Worm (Caenorhabditis elegans) whole organism, L1 larva: ENCODE results near the gene let-413.

Experiments
- C16A3.4 ChIP-seq: fragments of 150-350 bp; optimal IDR thresholded peaks from 2 replicates; lab custom pipeline; 2014; ENCODE audit warnings: missing biosample characterization, missing genetic modification characterization
- F16B12.6 ChIP-seq: fragments of 150-350 bp; optimal IDR thresholded peaks from 2 replicates; lab custom pipeline; 2014; ENCODE audit warnings: missing biosample characterization, missing genetic modification characterization
- Y116A8C.19 ChIP-seq: sonication (generic microtip); optimal IDR thresholded peaks from 2 replicates; lab custom pipeline; 2016; ENCODE audit warnings: missing compliant biosample characterization, missing genetic modification characterization, borderline replicate concordance
- alr-1 ChIP-seq: fragments of 200-800 bp; sonication (Bioruptor generic); optimal IDR thresholded peaks from 2 replicates; lab custom pipeline; 2018; ENCODE audit warnings: borderline replicate concordance, mild to moderate bottlenecking, missing genetic modification characterization, missing compliant biosample characterization
- ceh-82 ChIP-seq, 3 experiments: fragments of 150-350 bp in 1 of 3; sonication (generic microtip) in 2 of 3; optimal IDR thresholded peaks; 2 replicates each; lab custom pipeline; 2014 to 2017; ENCODE audit warnings: missing biosample characterization in 3 of 3, missing genetic modification characterization in 3 of 3
- ceh-88 ChIP-seq: fragments of 200-800 bp; sonication (Bioruptor generic); IDR thresholded peaks from 2 replicates; pipeline ENCODE4 v1.3.6; 2022; ENCODE audit warnings: missing genetic modification characterization, missing compliant biosample characterization
- ces-1 ChIP-seq: fragments of 150-350 bp; optimal IDR thresholded peaks from 2 replicates; lab custom pipeline; 2014; ENCODE audit warnings: missing biosample characterization, missing genetic modification reagents, missing genetic modification characterization
- dpl-1 ChIP-seq, 3 experiments: fragments of 150-350 bp in 2 of 3; sonication (generic microtip) in 1 of 3; optimal IDR thresholded peaks; 2 replicates each; lab custom pipeline; 2014 to 2017; ENCODE audit warnings: missing biosample characterization in 3 of 3, missing genetic modification characterization in 3 of 3, missing genetic modification reagents in 3 of 3
- dsc-1 ChIP-seq: sonication (generic microtip); optimal IDR thresholded peaks from 2 replicates; lab custom pipeline; 2016; ENCODE audit warnings: mild to moderate bottlenecking, missing genetic modification characterization, missing compliant biosample characterization
- efl-1 ChIP-seq, 4 experiments: fragments of 150-350 bp; optimal IDR thresholded peaks in 3 of 4; peaks in 1 of 4; 1 replicate in 1 of 4; 2 replicates in 3 of 4; lab custom pipeline; 2014; ENCODE audit warnings: missing biosample characterization in 2 of 4, missing genetic modification characterization in 2 of 4, missing genetic modification reagents in 2 of 4
- efl-3 ChIP-seq: fragments of 200-800 bp; sonication (Bioruptor generic); optimal IDR thresholded peaks from 2 replicates; lab custom pipeline; 2018; ENCODE audit warnings: mild to moderate bottlenecking, missing genetic modification characterization, missing compliant biosample characterization
- egl-13 ChIP-seq: sonication (generic microtip); optimal IDR thresholded peaks from 2 replicates; lab custom pipeline; 2016; ENCODE audit warnings: missing genotype, missing genetic modification reagents, missing genetic modification characterization, missing compliant biosample characterization
- egl-27 ChIP-seq, 2 experiments: fragments of 150-350 bp in 1 of 2; sonication (generic microtip); optimal IDR thresholded peaks; 3 replicates each; lab custom pipeline; 2017 to 2018; ENCODE audit warnings: missing biosample characterization in 2 of 2, missing genetic modification characterization in 2 of 2, missing genetic modification reagents in 2 of 2
- elt-2 ChIP-seq: sonication (generic microtip); optimal IDR thresholded peaks from 2 replicates; lab custom pipeline; 2016; ENCODE audit warnings: missing genetic modification characterization, mild to moderate bottlenecking, inconsistent platforms, missing compliant biosample characterization, missing genetic modification reagents
- elt-3 ChIP-seq, 6 experiments: fragments of 150-350 bp in 1 of 6; sonication (generic microtip); optimal IDR thresholded peaks; 2 replicates each; lab custom pipeline; 2017 to 2018; ENCODE audit warnings: missing biosample characterization in 6 of 6, missing genetic modification characterization in 6 of 6, inconsistent platforms in 1 of 6
- ets-5 ChIP-seq: fragments of 200-800 bp; sonication (Bioruptor generic); IDR thresholded peaks from 2 replicates; pipeline ENCODE4 v1.3.6; 2022; ENCODE audit warnings: missing genetic modification characterization, missing compliant biosample characterization
- fkh-10 ChIP-seq: sonication (generic microtip); optimal IDR thresholded peaks from 2 replicates; lab custom pipeline; 2017; ENCODE audit warnings: missing biosample characterization, missing genetic modification reagents, missing genetic modification characterization
- grh-1 ChIP-seq: fragments of 200-800 bp; sonication (Bioruptor generic); IDR thresholded peaks from 2 replicates; pipeline ENCODE4 v1.3.6; 2022; ENCODE audit warnings: missing genetic modification reagents, missing genetic modification characterization, missing compliant biosample characterization
- hlh-17 ChIP-seq: fragments of 200-800 bp; sonication (Bioruptor generic); optimal IDR thresholded peaks from 2 replicates; lab custom pipeline; 2018; ENCODE audit warnings: missing genetic modification characterization, mild to moderate bottlenecking, missing compliant biosample characterization, moderate library complexity, borderline replicate concordance
- irx-1 ChIP-seq: sonication (generic microtip); optimal IDR thresholded peaks from 2 replicates; lab custom pipeline; 2016; ENCODE audit warnings: missing genetic modification characterization, missing compliant biosample characterization
- jun-1 ChIP-seq: fragments of 150-350 bp; optimal IDR thresholded peaks from 2 replicates; lab custom pipeline; 2014; ENCODE audit warnings: missing biosample characterization, missing genetic modification reagents, missing genetic modification characterization
- lin-13 ChIP-seq: fragments of 150-350 bp; optimal IDR thresholded peaks from 2 replicates; lab custom pipeline; 2014; ENCODE audit warnings: missing biosample characterization, missing genetic modification reagents, missing genetic modification characterization
- lin-14 ChIP-seq: fragments of 200-800 bp; sonication (Bioruptor generic); optimal IDR thresholded peaks from 2 replicates; lab custom pipeline; 2018; ENCODE audit warnings: mild to moderate bottlenecking, missing genetic modification characterization, moderate library complexity, missing compliant biosample characterization
- lin-35 ChIP-seq, 2 experiments: fragments of 150-350 bp; optimal IDR thresholded peaks; 2 replicates each; lab custom pipeline; 2014; ENCODE audit warnings: missing biosample characterization in 2 of 2, missing genetic modification characterization in 2 of 2, missing genetic modification reagents in 2 of 2
- lin-39 ChIP-seq: fragments of 150-350 bp; optimal IDR thresholded peaks from 2 replicates; lab custom pipeline; 2014; ENCODE audit warnings: missing biosample characterization, missing genetic modification reagents, missing genetic modification characterization
- mab-9 ChIP-seq: fragments of 200-800 bp; sonication (Bioruptor generic); IDR thresholded peaks from 2 replicates; pipeline ENCODE4 v1.3.6; 2022; ENCODE audit warnings: missing genetic modification reagents, missing genetic modification characterization, missing compliant biosample characterization
- mef-2 ChIP-seq: fragments of 150-350 bp; optimal IDR thresholded peaks from 2 replicates; lab custom pipeline; 2014; ENCODE audit warnings: missing biosample characterization, missing genetic modification characterization
- mep-1 ChIP-seq: fragments of 150-350 bp; optimal IDR thresholded peaks from 2 replicates; lab custom pipeline; 2014; ENCODE audit warnings: missing biosample characterization, missing genetic modification characterization
- nhr-11 ChIP-seq: fragments of 150-350 bp; optimal IDR thresholded peaks from 2 replicates; lab custom pipeline; 2014; ENCODE audit warnings: missing biosample characterization, missing genetic modification characterization
- nhr-19 ChIP-seq: fragments of 200-800 bp; sonication (Bioruptor generic); conservative IDR thresholded peaks from 2 replicates; pipeline ENCODE4 v1.3.6; 2022; ENCODE audit warnings: missing genetic modification characterization, missing compliant biosample characterization
- nhr-20 ChIP-seq: sonication (generic microtip); optimal IDR thresholded peaks from 2 replicates; lab custom pipeline; 2016; ENCODE audit warnings: mild to moderate bottlenecking, missing genetic modification characterization, missing compliant biosample characterization
- nhr-237 ChIP-seq: fragments of 150-350 bp; optimal IDR thresholded peaks from 2 replicates; lab custom pipeline; 2014; ENCODE audit warnings: missing biosample characterization, missing genetic modification characterization
- nhr-47 ChIP-seq: sonication (generic microtip); optimal IDR thresholded peaks from 2 replicates; lab custom pipeline; 2016; ENCODE audit warnings: mild to moderate bottlenecking, missing genetic modification characterization, moderate library complexity, missing compliant biosample characterization
- nhr-71 ChIP-seq: sonication (generic microtip); optimal IDR thresholded peaks from 2 replicates; lab custom pipeline; 2016; ENCODE audit warnings: mild to moderate bottlenecking, missing genetic modification characterization, moderate library complexity, missing compliant biosample characterization
- nhr-76 ChIP-seq: sonication (generic microtip); optimal IDR thresholded peaks from 2 replicates; lab custom pipeline; 2017; ENCODE audit warnings: missing biosample characterization, missing genetic modification characterization
- nhr-77 ChIP-seq: fragments of 150-350 bp; optimal IDR thresholded peaks from 2 replicates; lab custom pipeline; 2014; ENCODE audit warnings: missing biosample characterization, missing genetic modification characterization
- nhr-84 ChIP-seq: sonication (generic microtip); optimal IDR thresholded peaks from 2 replicates; lab custom pipeline; 2017; ENCODE audit warnings: missing biosample characterization, missing genetic modification characterization
- nhr-85 ChIP-seq: sonication (generic microtip); peaks from one replicate; lab custom pipeline; 2016; ENCODE audit warnings: missing genetic modification characterization, inconsistent platforms, missing compliant biosample characterization
- nhr-90 ChIP-seq: sonication (generic microtip); optimal IDR thresholded peaks from 2 replicates; lab custom pipeline; 2016; ENCODE audit warnings: mild to moderate bottlenecking, missing genetic modification characterization, missing compliant biosample characterization; ENCODE audit not compliant: poor library complexity
- pax-3 ChIP-seq: fragments of 200-800 bp; sonication (Bioruptor generic); optimal IDR thresholded peaks from 2 replicates; lab custom pipeline; 2018; ENCODE audit warnings: mild to moderate bottlenecking, missing genetic modification characterization, moderate library complexity, missing compliant biosample characterization
- pqm-1 ChIP-seq: sonication (generic microtip); optimal IDR thresholded peaks from 3 replicates; lab custom pipeline; 2017; ENCODE audit warnings: missing biosample characterization, missing genetic modification characterization
- rnt-1 ChIP-seq: sonication (generic microtip); optimal IDR thresholded peaks from 2 replicates; lab custom pipeline; 2016; ENCODE audit warnings: mild to moderate bottlenecking, missing genetic modification characterization, moderate library complexity, missing compliant biosample characterization
- skn-1 ChIP-seq: fragments of 150-350 bp; optimal IDR thresholded peaks from 2 replicates; lab custom pipeline; 2014; ENCODE audit warnings: missing biosample characterization, missing genetic modification characterization
- sup-37 ChIP-seq: fragments of 200-800 bp; sonication (Bioruptor generic); optimal IDR thresholded peaks from 2 replicates; lab custom pipeline; 2018; ENCODE audit warnings: mild to moderate bottlenecking, missing genetic modification characterization, missing compliant biosample characterization
- swsn-7 ChIP-seq: sonication (generic microtip); optimal IDR thresholded peaks from 2 replicates; lab custom pipeline; 2016; ENCODE audit warnings: missing genetic modification characterization, missing compliant biosample characterization
- tbx-2 ChIP-seq: sonication (generic microtip); optimal IDR thresholded peaks from 2 replicates; lab custom pipeline; 2016; ENCODE audit warnings: missing genetic modification characterization, missing compliant biosample characterization
- tlp-1 ChIP-seq: fragments of 150-350 bp; optimal IDR thresholded peaks from 2 replicates; lab custom pipeline; 2014; ENCODE audit warnings: missing biosample characterization, missing genetic modification characterization
- unc-130 ChIP-seq: fragments of 150-350 bp; optimal IDR thresholded peaks from 2 replicates; lab custom pipeline; 2017; ENCODE audit warnings: missing biosample characterization, missing genetic modification characterization, inconsistent platforms
- unc-86 ChIP-seq: sonication (generic microtip); optimal IDR thresholded peaks from 2 replicates; lab custom pipeline; 2016; ENCODE audit warnings: missing genetic modification characterization, missing compliant biosample characterization
- unc-98 ChIP-seq: fragments of 200-800 bp; sonication (Bioruptor generic); IDR thresholded peaks from 2 replicates; pipeline ENCODE4 v1.3.6; 2022; ENCODE audit warnings: missing genetic modification characterization, missing compliant biosample characterization
- vab-15 ChIP-seq: sonication (generic microtip); optimal IDR thresholded peaks from 2 replicates; lab custom pipeline; 2017; ENCODE audit warnings: missing genotype, mild to moderate bottlenecking, missing genetic modification characterization, missing compliant biosample characterization
- zag-1 ChIP-seq: fragments of 150-350 bp; optimal IDR thresholded peaks from 2 replicates; lab custom pipeline; 2014; ENCODE audit warnings: missing biosample characterization, missing genetic modification characterization
- ztf-11 ChIP-seq, 2 experiments: sonication (generic microtip); optimal IDR thresholded peaks; 2 replicates each; lab custom pipeline; 2016 to 2017; ENCODE audit warnings: missing genetic modification characterization in 2 of 2, missing biosample characterization in 1 of 2, missing compliant biosample characterization in 1 of 2

The let-413 gene

DNA sequence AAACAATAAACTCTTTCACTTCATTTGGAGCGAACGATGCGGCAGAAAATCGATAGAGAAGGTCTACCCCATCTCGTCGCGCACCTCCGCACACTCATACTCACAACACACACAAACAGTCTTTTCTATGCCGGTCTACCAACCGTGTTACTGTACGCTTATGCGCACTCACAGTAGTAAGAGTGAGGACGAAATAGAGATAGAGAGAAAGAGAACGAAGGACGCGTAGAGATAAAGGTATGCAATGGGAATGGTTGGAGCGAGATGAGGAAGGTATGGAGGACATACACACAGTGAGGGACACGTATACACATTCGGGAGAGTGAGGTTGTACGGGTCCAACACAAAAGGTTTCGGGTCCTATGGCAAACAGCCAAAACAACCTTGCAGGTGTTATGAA, 1.2 kb upstream of the let-413 start (continued):
- TF ChIP-seq nhr-237 = no peak
- no peak for TF ChIP-seq nhr-19 (GFP tag; lab: Robert Waterston, UW)
- no peak for TF ChIP-seq lin-13 (GFP tag; lab: Kevin White, UChicago)
- TF ChIP-seq ces-1 = no peak
- no peak for TF ChIP-seq efl-3 (GFP tag; lab: Kevin White, UChicago)
- no peak for TF ChIP-seq vab-15 (tag; lab: Kevin White, UChicago)
- no peak for TF ChIP-seq egl-13
- TF ChIP-seq dsc-1 (tag; lab: Kevin White, UChicago) = no peak
- TF ChIP-seq fkh-10 = no peak
- no peak for TF ChIP-seq ceh-88
- no peak for TF ChIP-seq lin-39 (tag; lab: Kevin White, UChicago)
- no peak for TF ChIP-seq elt-2
- no peak for TF ChIP-seq tbx-2 (tag; lab: Kevin White, UChicago)
- TF ChIP-seq C16A3.4 = peak; percentile 46
- TF ChIP-seq ztf-11 (tag; optimal IDR thresholded peaks at IDR 0.05; lab: Kevin White, UChicago) = no peak
- no peak for TF ChIP-seq tlp-1
- TF ChIP-seq grh-1 (GFP tag; lab: Robert Waterston, UW) = no peak
- TF ChIP-seq rnt-1 (tag; lab: Kevin White, UChicago) = no peak
- no peak for TF ChIP-seq irx-1
- TF ChIP-seq nhr-84 (tag; lab: Kevin White, UChicago) = no peak
- TF ChIP-seq nhr-71 (tag; lab: Kevin White, UChicago) = peak; percentile 7
- TF ChIP-seq nhr-11 (tag; lab: Kevin White, UChicago) = no peak
- peak; percentile 79 for TF ChIP-seq nhr-85 (tag; lab: Kevin White, UChicago)
- no peak for TF ChIP-seq unc-98 (GFP tag; lab: Robert Waterston, UW)
- no peak for TF ChIP-seq skn-1 (tag; lab: Kevin White, UChicago)
- no peak for TF ChIP-seq nhr-90
- no peak for TF ChIP-seq pax-3
- no peak for TF ChIP-seq mab-9
- peak; percentile 56 for TF ChIP-seq nhr-20 (tag; lab: Kevin White, UChicago)
- TF ChIP-seq ceh-82 (tag; optimal IDR thresholded peaks at IDR 0.05; lab: Kevin White, UChicago) = no peak
- TF ChIP-seq unc-130 (tag; lab: Kevin White, UChicago) = no peak
- no peak for TF ChIP-seq alr-1
- peak; percentile 10 for TF ChIP-seq F16B12.6 (tag; lab: Kevin White, UChicago)
- peak; percentile 24 for TF ChIP-seq mep-1
- no peak for TF ChIP-seq swsn-7
- no peak for TF ChIP-seq pqm-1 (tag; lab: Kevin White, UChicago)
- TF ChIP-seq dpl-1 (GFP tag; optimal IDR thresholded peaks at IDR 0.05; lab: Kevin White, UChicago) = peak in 2 of 3 experiments; percentile 12 to 31
- no peak for TF ChIP-seq sup-37 (GFP tag; lab: Kevin White, UChicago)
- no peak for TF ChIP-seq unc-86 (tag; lab: Kevin White, UChicago)
- TF ChIP-seq nhr-47 = no peak
- no peak for TF ChIP-seq egl-27 (tag; optimal IDR thresholded peaks at IDR 0.05; lab: Kevin White, UChicago)
- TF ChIP-seq elt-3 (tag; optimal IDR thresholded peaks at IDR 0.05; lab: Kevin White, UChicago) = peak in 2 of 6 experiments; percentile 3 to 75
- TF ChIP-seq efl-1 (optimal IDR thresholded peaks at IDR 0.05; lab: Kevin White, UChicago) = peak; percentile 13 to 20
- TF ChIP-seq efl-1 (GFP tag; optimal IDR thresholded peaks at IDR 0.05 in 1 of 2; lab: Kevin White, UChicago) = peak in 1 of 2 experiments; percentile 93
- TF ChIP-seq lin-35 (GFP tag; optimal IDR thresholded peaks at IDR 0.05; lab: Kevin White, UChicago) = peak in 1 of 2 experiments; percentile 65
- TF ChIP-seq Y116A8C.19 (tag; lab: Kevin White, UChicago) = no peak
- no peak for TF ChIP-seq nhr-76 (tag; lab: Kevin White, UChicago)
- TF ChIP-seq ets-5 (GFP tag; lab: Robert Waterston, UW) = no peak
- TF ChIP-seq mef-2 (tag; lab: Kevin White, UChicago) = no peak
- no peak for TF ChIP-seq jun-1 (tag; lab: Kevin White, UChicago)
- peak; percentile 71 for TF ChIP-seq lin-14 (GFP tag; lab: Kevin White, UChicago)
- no peak for TF ChIP-seq hlh-17 (GFP tag; lab: Kevin White, UChicago)
- TF ChIP-seq nhr-77 (tag; lab: Kevin White, UChicago) = no peak
- no peak for TF ChIP-seq zag-1 (tag; lab: Kevin White, UChicago)
